Fruit fly (Drosophila melanogaster) whole organism, wandering third instar larva: ENCODE data around the gene Cp16.
A peak's percentile ranks its signal among the peaks of the same experiment; 100 is the strongest.

Experiments
- Abd-B ChIP-seq: fragments of >200 bp; optimal IDR thresholded peaks from 2 replicates; lab custom pipeline; 2017; ENCODE audit warnings: missing biosample characterization, missing genetic modification characterization
- CG32264 ChIP-seq: fragments of 200-800 bp; sonication (Bioruptor generic); optimal IDR thresholded peaks from 2 replicates; lab custom pipeline; 2016; ENCODE audit warnings: missing biosample characterization, missing genetic modification characterization
- CG9705 ChIP-seq: fragments of 200-800 bp; sonication (Bioruptor generic); optimal IDR thresholded peaks from 2 replicates; lab custom pipeline; 2018; ENCODE audit warnings: missing biosample characterization, mild to moderate bottlenecking, missing genetic modification characterization
- CrebA ChIP-seq: fragments of 200-800 bp; sonication (Bioruptor generic); optimal IDR thresholded peaks from 2 replicates; lab custom pipeline; 2016; ENCODE audit warnings: missing biosample characterization, mild to moderate bottlenecking, missing genetic modification characterization, borderline replicate concordance
- Dfd ChIP-seq: fragments of >200 bp; optimal IDR thresholded peaks from 2 replicates; lab custom pipeline; 2017; ENCODE audit warnings: missing biosample characterization, missing genetic modification characterization
- Dif ChIP-seq: fragments of 200-275, 200-300 bp; sonication (Bioruptor generic); optimal IDR thresholded peaks from 2 replicates; lab custom pipeline; 2018; ENCODE audit warnings: missing biosample characterization, missing genetic modification characterization; ENCODE audit not compliant: partially characterized antibody
- GATAd ChIP-seq: sonication (Bioruptor generic); optimal IDR thresholded peaks from 2 replicates; lab custom pipeline; 2016; ENCODE audit warnings: missing biosample characterization, missing genetic modification characterization
- HLH106 ChIP-seq: fragments of 200-800 bp; optimal IDR thresholded peaks from 3 replicates; lab custom pipeline; 2019; ENCODE audit warnings: missing biosample characterization, mild to moderate bottlenecking, missing genetic modification characterization, moderate library complexity
- Hnf4 ChIP-seq: fragments of 200-800 bp; sonication (Bioruptor generic); optimal IDR thresholded peaks from 2 replicates; lab custom pipeline; 2016; ENCODE audit warnings: missing biosample characterization, mild to moderate bottlenecking, missing genetic modification characterization
- Hr78 ChIP-seq: fragments of >200 bp; optimal IDR thresholded peaks from 2 replicates; lab custom pipeline; 2017; ENCODE audit warnings: missing biosample characterization, missing genetic modification characterization
- Hr83 ChIP-seq: fragments of 200-300 bp; sonication (Bioruptor generic); optimal IDR thresholded peaks from 2 replicates; lab custom pipeline; 2016; ENCODE audit warnings: missing biosample characterization, mild to moderate bottlenecking, missing genetic modification characterization, moderate library complexity; ENCODE audit not compliant: poor library complexity, severe bottlenecking
- Jra ChIP-seq: sonication (Bioruptor generic); optimal IDR thresholded peaks from 2 replicates; lab custom pipeline; 2016; ENCODE audit warnings: missing biosample characterization, missing genetic modification characterization
- Mio ChIP-seq: sonication (Bioruptor generic); optimal IDR thresholded peaks from 2 replicates; lab custom pipeline; 2016; ENCODE audit warnings: missing biosample characterization, missing genetic modification characterization
- Myc ChIP-seq: fragments of >200 bp; optimal IDR thresholded peaks from 2 replicates; lab custom pipeline; 2017
- N ChIP-seq: fragments of >200 bp; optimal IDR thresholded peaks from 2 replicates; lab custom pipeline; 2018; ENCODE audit warnings: missing biosample characterization, missing external identifiers, missing genetic modification characterization
- OdsH ChIP-seq: fragments of 200-800 bp; sonication (Bioruptor generic); optimal IDR thresholded peaks from 2 replicates; lab custom pipeline; 2016; ENCODE audit warnings: missing biosample characterization, mild to moderate bottlenecking, missing genetic modification characterization
- Rel ChIP-seq, 2 experiments: fragments of 200-800 bp; sonication (Bioruptor generic) in 1 of 2; optimal IDR thresholded peaks; 2 replicates in 1 of 2; 3 replicates in 1 of 2; lab custom pipeline; 2016 to 2019; ENCODE audit warnings: mild to moderate bottlenecking in 2 of 2, missing biosample characterization in 2 of 2, missing genetic modification characterization in 2 of 2, moderate library complexity in 1 of 2
- Sp1 ChIP-seq: fragments of 200-800 bp; sonication (Bioruptor generic); optimal IDR thresholded peaks from 3 replicates; lab custom pipeline; 2019; ENCODE audit warnings: missing biosample characterization, mild to moderate bottlenecking, missing genetic modification characterization, moderate library complexity
- Vsx2 ChIP-seq: fragments of 200-300, 225-300 bp; sonication (Bioruptor generic); optimal IDR thresholded peaks from 2 replicates; lab custom pipeline; 2018; ENCODE audit warnings: missing biosample characterization, missing genetic modification characterization; ENCODE audit not compliant: partially characterized antibody
- br ChIP-seq: fragments of 200-800 bp; sonication (Bioruptor generic); optimal IDR thresholded peaks from 2 replicates; lab custom pipeline; 2016; ENCODE audit warnings: missing biosample characterization, missing genetic modification characterization
- brk ChIP-seq: fragments of 200-800 bp; sonication (Bioruptor generic); optimal IDR thresholded peaks from 2 replicates; lab custom pipeline; 2016; ENCODE audit warnings: missing biosample characterization, mild to moderate bottlenecking, missing genetic modification characterization
- dl ChIP-seq, 2 experiments: fragments of 175-275, 200-275 bp in 1 of 2; fragments of 200-275 bp in 1 of 2; sonication (Bioruptor generic); optimal IDR thresholded peaks; lab custom pipeline; 2018; ENCODE audit warnings: mild to moderate bottlenecking in 2 of 2, missing biosample characterization in 2 of 2, missing genetic modification characterization in 2 of 2, moderate library complexity in 2 of 2; ENCODE audit not compliant: partially characterized antibody in 2 of 2, insufficient read depth in 1 of 2
- dmrt93B ChIP-seq: fragments of 200-800 bp; sonication (Bioruptor generic); optimal IDR thresholded peaks from 2 replicates; lab custom pipeline; 2018; ENCODE audit warnings: missing biosample characterization, mild to moderate bottlenecking, missing genetic modification characterization
- dsf ChIP-seq: sonication (Bioruptor generic); optimal IDR thresholded peaks from 2 replicates; lab custom pipeline; 2016; ENCODE audit warnings: missing biosample characterization, missing genetic modification characterization, borderline replicate concordance
- ey ChIP-seq: fragments of 200-800 bp; sonication (Bioruptor generic); optimal IDR thresholded peaks from 2 replicates; lab custom pipeline; 2016; ENCODE audit warnings: missing biosample characterization, missing genetic modification characterization
- foxo ChIP-seq, 2 experiments: fragments of 200-800 bp; sonication (Bioruptor generic); optimal IDR thresholded peaks; 2 replicates in 1 of 2; 3 replicates in 1 of 2; lab custom pipeline; 2016 to 2017; ENCODE audit warnings: missing biosample characterization in 2 of 2, missing genetic modification characterization in 2 of 2
- h ChIP-seq: fragments of 200-800 bp; sonication (Bioruptor generic); optimal IDR thresholded peaks from 3 replicates; lab custom pipeline; 2016; ENCODE audit warnings: missing biosample characterization, mild to moderate bottlenecking, missing genetic modification characterization
- jim ChIP-seq: fragments of 175-275, 200-325 bp; sonication (Bioruptor generic); optimal IDR thresholded peaks from 2 replicates; lab custom pipeline; 2016; ENCODE audit warnings: missing biosample characterization, mild to moderate bottlenecking, missing genetic modification characterization
- lola ChIP-seq: fragments of >200 bp; optimal IDR thresholded peaks from 2 replicates; lab custom pipeline; 2017; ENCODE audit warnings: missing biosample characterization, missing genetic modification characterization
- pan ChIP-seq: fragments of >200 bp; optimal IDR thresholded peaks from 2 replicates; lab custom pipeline; 2017
- psq ChIP-seq: fragments of 200-800 bp; sonication (Bioruptor generic); optimal IDR thresholded peaks from 3 replicates; lab custom pipeline; 2017; ENCODE audit warnings: missing biosample characterization, mild to moderate bottlenecking, missing genetic modification characterization, moderate library complexity
- rgr ChIP-seq: fragments of 200-800 bp; sonication (Bioruptor generic); optimal IDR thresholded peaks from 3 replicates; lab custom pipeline; 2016; ENCODE audit warnings: missing biosample characterization, mild to moderate bottlenecking, missing genetic modification characterization
- sage ChIP-seq: fragments of 200-800 bp; sonication (Bioruptor generic); optimal IDR thresholded peaks from 2 replicates; lab custom pipeline; 2016; ENCODE audit warnings: missing biosample characterization, mild to moderate bottlenecking, missing genetic modification characterization
- sv ChIP-seq: fragments of 200-800 bp; sonication (Bioruptor generic); optimal IDR thresholded peaks from 3 replicates; lab custom pipeline; 2016; ENCODE audit warnings: missing biosample characterization, missing genetic modification characterization
- tai ChIP-seq: sonication (Bioruptor generic); optimal IDR thresholded peaks from 2 replicates; lab custom pipeline; 2016; ENCODE audit warnings: missing biosample characterization, missing genetic modification characterization
- usp ChIP-seq: fragments of >200 bp; optimal IDR thresholded peaks from 2 replicates; lab custom pipeline; 2017; ENCODE audit warnings: missing biosample characterization, missing genetic modification characterization
- woc ChIP-seq: sonication (Bioruptor generic); optimal IDR thresholded peaks from 2 replicates; lab custom pipeline; 2016; ENCODE audit warnings: missing biosample characterization, mild to moderate bottlenecking, missing genetic modification characterization

Cp16 gene

dm6 chr3L:8684419-8685081 lies 47.2 kb upstream of the Cp16 start:
- TF ChIP-seq Mio (GFP tag; lab: Kevin White, UChicago) (no peak), dl (GFP tag; optimal IDR thresholded peaks at IDR 0.05; lab: Kevin White, UChicago; ENCODE audit: insufficient read depth in 1 of 2, partially characterized antibody in 2 of 2) (no peak), Rel (GFP tag; optimal IDR thresholded peaks at IDR 0.05; lab: Kevin White, UChicago) (no peak), Rel (tag; optimal IDR thresholded peaks at IDR 0.05; lab: Kevin White, UChicago) (peak; percentile 72), Jra (GFP tag; lab: Kevin White, UChicago) (no peak), tai (no peak), Hnf4 (GFP tag; lab: Kevin White, UChicago) (peak; percentile 25), dmrt93B (GFP tag; lab: Kevin White, UChicago) (no peak), Hr83 (no peak), CG32264 (GFP tag; lab: Kevin White, UChicago) (no peak), psq (GFP tag; lab: Kevin White, UChicago) (peak; percentile 22), jim (GFP tag; lab: Kevin White, UChicago) (no peak), Abd-B (no peak), OdsH (GFP tag; lab: Kevin White, UChicago) (peak; percentile 28), Sp1 (GFP tag; lab: Kevin White, UChicago) (peak; percentile 3), sage (GFP tag; lab: Kevin White, UChicago) (no peak), h (GFP tag; lab: Kevin White, UChicago) (peak; percentile 89), lola (GFP tag; lab: Kevin White, UChicago) (no peak), brk (no peak), br (GFP tag; lab: Kevin White, UChicago) (no peak), CrebA (GFP tag; lab: Kevin White, UChicago) (no peak), Myc (lab: Kevin White, UChicago) (no peak), dsf (GFP tag; lab: Kevin White, UChicago) (peak; percentile 2), Dfd (no peak), woc (GFP tag; lab: Kevin White, UChicago) (peak; percentile 14), ey (GFP tag; lab: Kevin White, UChicago) (no peak), foxo (GFP tag; optimal IDR thresholded peaks at IDR 0.05; lab: Kevin White, UChicago) (peak in 1 of 2 experiments; percentile 4), sv (GFP tag; lab: Kevin White, UChicago) (no peak), rgr (GFP tag; lab: Kevin White, UChicago) (peak; percentile 26), Vsx2 (GFP tag; lab: Kevin White, UChicago) (peak; percentile 49)

- no peak for TF ChIP-seq dl (GFP tag; optimal IDR thresholded peaks at IDR 0.05; lab: Kevin White, UChicago; ENCODE audit: insufficient read depth in 1 of 2, partially characterized antibody in 2 of 2)
- no peak for TF ChIP-seq Rel (GFP tag; optimal IDR thresholded peaks at IDR 0.05; lab: Kevin White, UChicago)
- TF ChIP-seq Rel (tag; optimal IDR thresholded peaks at IDR 0.05; lab: Kevin White, UChicago) = peak; percentile 92
- no peak for TF ChIP-seq Hr78 (GFP tag; lab: Kevin White, UChicago)
Measured at dm6 chr3L:8686646-8687045, 45.1 kb upstream of the Cp16 start.

- TF ChIP-seq Myc (lab: Kevin White, UChicago) = no peak
- no peak for TF ChIP-seq CrebA (GFP tag; lab: Kevin White, UChicago)
- no peak for TF ChIP-seq OdsH (GFP tag; lab: Kevin White, UChicago)
- no peak for TF ChIP-seq Dif (GFP tag; lab: Kevin White, UChicago)
- TF ChIP-seq jim (GFP tag; lab: Kevin White, UChicago) = peak; percentile 43
- no peak for TF ChIP-seq N (GFP tag; lab: Kevin White, UChicago)
- TF ChIP-seq CG32264 (GFP tag; lab: Kevin White, UChicago) = no peak
- TF ChIP-seq Hr78 (GFP tag; lab: Kevin White, UChicago) = no peak
- no peak for TF ChIP-seq HLH106 (tag; lab: Kevin White, UChicago)
- peak; percentile 68 for TF ChIP-seq h (GFP tag; lab: Kevin White, UChicago)
- no peak for TF ChIP-seq dsf (GFP tag; lab: Kevin White, UChicago)
- TF ChIP-seq woc (GFP tag; lab: Kevin White, UChicago) = no peak
- TF ChIP-seq lola (GFP tag; lab: Kevin White, UChicago) = no peak
- no peak for TF ChIP-seq Dfd
- no peak for TF ChIP-seq Vsx2 (GFP tag; lab: Kevin White, UChicago)
- TF ChIP-seq GATAd = no peak
- peak in 1 of 2 experiments; percentile 2 for TF ChIP-seq foxo (GFP tag; optimal IDR thresholded peaks at IDR 0.05; lab: Kevin White, UChicago)
- no peak for TF ChIP-seq brk
- no peak for TF ChIP-seq Rel (GFP tag; optimal IDR thresholded peaks at IDR 0.05; lab: Kevin White, UChicago)
- peak; percentile 17 for TF ChIP-seq Rel (tag; optimal IDR thresholded peaks at IDR 0.05; lab: Kevin White, UChicago)
- TF ChIP-seq tai = no peak
- peak; percentile 7 for TF ChIP-seq ey (GFP tag; lab: Kevin White, UChicago)
- TF ChIP-seq CG9705 (GFP tag; lab: Kevin White, UChicago) = no peak
- no peak for TF ChIP-seq usp (GFP tag; lab: Kevin White, UChicago)
- TF ChIP-seq Hr83 = no peak
- peak; percentile 3 for TF ChIP-seq psq (GFP tag; lab: Kevin White, UChicago)
- TF ChIP-seq Abd-B = no peak
- TF ChIP-seq br (GFP tag; lab: Kevin White, UChicago) = peak; percentile 40
- no peak for TF ChIP-seq Mio (GFP tag; lab: Kevin White, UChicago)
- no peak for TF ChIP-seq dmrt93B (GFP tag; lab: Kevin White, UChicago)
- peak; percentile 37 for TF ChIP-seq rgr (GFP tag; lab: Kevin White, UChicago)
- TF ChIP-seq Jra (GFP tag; lab: Kevin White, UChicago) = no peak
- no peak for TF ChIP-seq pan (lab: Kevin White, UChicago)
- no peak for TF ChIP-seq Hnf4 (GFP tag; lab: Kevin White, UChicago)
- TF ChIP-seq Sp1 (GFP tag; lab: Kevin White, UChicago) = peak; percentile 10
- TF ChIP-seq dl (GFP tag; optimal IDR thresholded peaks at IDR 0.05; lab: Kevin White, UChicago; ENCODE audit: insufficient read depth in 1 of 2, partially characterized antibody in 2 of 2) = no peak
Measured at dm6 chr3L:8688694-8689291, 43.0 kb upstream of the Cp16 start.
